Fruit fly (Drosophila melanogaster): ENCODE measurements around the gene mys.
A peak's percentile ranks its signal among the peaks of the same experiment; 100 is the strongest.

mys gene

DNA sequence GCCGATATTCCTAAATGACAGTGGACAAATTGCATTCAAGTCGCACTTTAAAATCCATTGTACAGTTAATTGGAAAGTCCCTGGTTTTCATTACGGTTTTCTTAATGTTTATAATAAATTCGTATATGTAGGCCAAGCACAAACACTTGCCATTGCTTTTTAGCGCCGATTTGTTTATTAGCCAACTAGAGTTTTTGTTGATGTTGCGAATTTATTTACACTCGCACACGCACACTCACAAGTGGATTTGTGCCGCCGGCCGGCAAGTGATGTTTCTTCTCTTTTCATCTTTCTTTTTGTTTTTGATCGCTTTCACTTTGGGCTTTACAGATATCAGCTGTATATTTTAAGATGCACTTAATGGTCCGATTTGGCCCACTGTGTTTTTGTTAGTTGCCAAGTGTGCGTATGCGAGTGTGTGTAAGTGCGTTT lies 4.1 kb upstream of the mys start (continued):
- TF ChIP-seq eg (GFP tag; IDR thresholded peaks at IDR 0.05) (no peak; the same call in 1 of the 3 replicates), fd85E (GFP tag; optimal IDR thresholded peaks at IDR 0.05) (no peak), CG6854 (GFP tag; optimal IDR thresholded peaks at IDR 0.05) (no peak), CG11294 (GFP tag; IDR thresholded peaks at IDR 0.05) (peak; percentile 50; the same call in 1 of the 2 replicates), Sox102F (GFP tag; optimal IDR thresholded peaks at IDR 0.05) (peak; percentile 40), CG6163 (GFP tag; IDR thresholded peaks at IDR 0.05) (peak; percentile 61), OdsH (GFP tag; optimal IDR thresholded peaks at IDR 0.05) (peak; percentile 78), ss (GFP tag; optimal IDR thresholded peaks at IDR 0.05) (peak in 1 of 2 experiments; percentile 61), CG8632 (GFP tag; optimal IDR thresholded peaks at IDR 0.05) (peak; percentile 68), Eip78C (GFP tag) (peak; percentile 91), esn (GFP tag; optimal IDR thresholded peaks at IDR 0.05) (peak; percentile 79), CG8319 (GFP tag; optimal IDR thresholded peaks at IDR 0.05) (peak; percentile 52), CG3919 (GFP tag; optimal IDR thresholded peaks at IDR 0.05) (peak; percentile 65), CG6792 (GFP tag; optimal IDR thresholded peaks at IDR 0.05) (peak; percentile 56), spab (GFP tag; optimal IDR thresholded peaks at IDR 0.05) (peak; percentile 62), CG31627 (GFP tag; optimal IDR thresholded peaks at IDR 0.05) (peak; percentile 82), CG32006 (GFP tag; optimal IDR thresholded peaks at IDR 0.05) (peak; percentile 92), CG7368 (GFP tag; optimal IDR thresholded peaks at IDR 0.05) (peak; percentile 50)

DNA sequence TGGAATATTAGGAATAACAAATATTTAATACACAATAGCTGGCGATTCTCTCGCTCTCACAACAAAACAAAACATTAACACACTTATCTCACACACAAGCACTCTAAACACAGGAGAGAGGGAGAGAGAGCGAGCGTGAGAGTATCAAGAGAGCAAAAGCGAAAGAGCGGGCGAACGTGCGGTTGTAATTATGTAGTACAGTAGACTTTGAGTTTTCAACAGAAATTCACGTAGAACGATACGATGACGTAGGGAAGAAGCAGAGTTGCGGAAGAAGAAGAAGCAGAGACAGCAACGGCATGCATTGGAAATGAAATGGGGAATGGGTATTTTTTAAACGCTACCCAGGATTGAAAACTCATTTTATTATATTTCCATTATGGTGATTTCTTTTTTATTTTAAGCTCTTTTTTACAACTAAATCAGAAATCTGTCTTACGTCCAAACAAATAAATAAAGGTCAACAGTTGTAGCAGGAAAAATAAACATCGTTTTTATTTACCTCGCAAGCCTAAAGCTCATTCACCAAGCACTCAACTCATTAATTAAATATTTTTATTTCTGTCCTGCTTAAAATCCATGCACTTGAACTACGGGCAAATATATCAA lies 3.5 kb upstream of the mys start:
- TF ChIP-seq CG15336 (GFP tag; IDR thresholded peaks at IDR 0.05) = no peak
- TF ChIP-seq CG3032 (tag; optimal IDR thresholded peaks at IDR 0.05) = no peak
- no peak for TF ChIP-seq topi (GFP tag; optimal IDR thresholded peaks at IDR 0.05)
- TF ChIP-seq CG8632 (GFP tag; optimal IDR thresholded peaks at IDR 0.05) = no peak
- TF ChIP-seq CG7368 (GFP tag; optimal IDR thresholded peaks at IDR 0.05) = no peak
- TF ChIP-seq CG6808 (GFP tag; optimal IDR thresholded peaks at IDR 0.05) = peak; percentile 16
- no peak for TF ChIP-seq Blimp-1 (GFP tag; optimal IDR thresholded peaks at IDR 0.05)
- no peak for TF ChIP-seq CG1621 (tag; optimal IDR thresholded peaks at IDR 0.05)
- no peak for TF ChIP-seq Ets96B (tag; optimal IDR thresholded peaks at IDR 0.05)
- no peak for TF ChIP-seq Sox15 (GFP tag; optimal IDR thresholded peaks at IDR 0.05)
- TF ChIP-seq CG10669 (GFP tag; optimal IDR thresholded peaks at IDR 0.05) = no peak
- no peak for TF ChIP-seq Hr38 (GFP tag; optimal IDR thresholded peaks at IDR 0.05)
- no peak for TF ChIP-seq CG8119 (GFP tag; IDR thresholded peaks at IDR 0.05)
- no peak for TF ChIP-seq spab (GFP tag; optimal IDR thresholded peaks at IDR 0.05)
- no peak for TF ChIP-seq lz (GFP tag; optimal IDR thresholded peaks at IDR 0.05)
- no peak for TF ChIP-seq Hr39 (GFP tag; optimal IDR thresholded peaks at IDR 0.05)
- TF ChIP-seq CG11762 (GFP tag; optimal IDR thresholded peaks at IDR 0.05; ENCODE audit: insufficient read depth) = no peak
- TF ChIP-seq Smox (GFP tag; optimal IDR thresholded peaks at IDR 0.05) = no peak
- TF ChIP-seq CG3919 (GFP tag; optimal IDR thresholded peaks at IDR 0.05) = no peak
- TF ChIP-seq Lpt (GFP tag; optimal IDR thresholded peaks at IDR 0.05) = no peak
- TF ChIP-seq Gug (GFP tag; IDR thresholded peaks at IDR 0.05) = no peak
- no peak for TF ChIP-seq Ets21C (GFP tag; optimal IDR thresholded peaks at IDR 0.05)
- TF ChIP-seq CG11294 (GFP tag; IDR thresholded peaks at IDR 0.05) = no peak
- peak; percentile 19 for TF ChIP-seq Met (GFP tag; optimal IDR thresholded peaks at IDR 0.05)
- TF ChIP-seq Eip78C (GFP tag) = peak; percentile 50
- TF ChIP-seq Eip93F (GFP tag; optimal IDR thresholded peaks at IDR 0.05) = peak; percentile 26
- TF ChIP-seq CG9139 (GFP tag; optimal IDR thresholded peaks at IDR 0.05) = peak; percentile 24
- TF ChIP-seq ss (GFP tag; optimal IDR thresholded peaks at IDR 0.05) = peak in 1 of 2 experiments; percentile 13
- no peak for TF ChIP-seq CG31627 (GFP tag; optimal IDR thresholded peaks at IDR 0.05)
- no peak for TF ChIP-seq CG16779 (tag; optimal IDR thresholded peaks at IDR 0.05)
- no peak for TF ChIP-seq cyc (GFP tag; optimal IDR thresholded peaks at IDR 0.05)
- TF ChIP-seq CG6854 (GFP tag; optimal IDR thresholded peaks at IDR 0.05) = peak; percentile 34
- TF ChIP-seq acj6 (GFP tag; optimal IDR thresholded peaks at IDR 0.05) = no peak
- TF ChIP-seq OdsH (GFP tag; optimal IDR thresholded peaks at IDR 0.05) = no peak
- peak; percentile 18 for TF ChIP-seq vri (GFP tag; optimal IDR thresholded peaks at IDR 0.05)
- TF ChIP-seq Eip75B (GFP tag; optimal IDR thresholded peaks at IDR 0.05) = no peak
- TF ChIP-seq salr (GFP tag; optimal IDR thresholded peaks at IDR 0.05) = peak in 1 of 2 experiments; percentile 14
- no peak for TF ChIP-seq CG32006 (GFP tag; optimal IDR thresholded peaks at IDR 0.05)
- no peak for TF ChIP-seq pdm3 (GFP tag; optimal IDR thresholded peaks at IDR 0.05)
- no peak for TF ChIP-seq CG34406 (GFP tag; optimal IDR thresholded peaks at IDR 0.05)
- TF ChIP-seq CG10631 (GFP tag; optimal IDR thresholded peaks at IDR 0.05) = no peak
- TF ChIP-seq svp (GFP tag) = peak; percentile 51

All from whole organism, prepupa.